Worm (Caenorhabditis elegans) whole organism, early embryonic: Measurements from ENCODE around the gene acl-9.

Source experiments
- aly-1 ChIP-seq: sonication (generic microtip); optimal IDR thresholded peaks from 2 replicates; lab custom pipeline; 2016; ENCODE audit warnings: missing genetic modification characterization, missing compliant biosample characterization
- ama-1 ChIP-seq: fragments of 150-350 bp; optimal IDR thresholded peaks from 2 replicates; lab custom pipeline; 2014
- ceh-13 ChIP-seq: fragments of 200-800 bp; sonication (Bioruptor generic); optimal IDR thresholded peaks from 2 replicates; lab custom pipeline; 2018; ENCODE audit warnings: mild to moderate bottlenecking, missing genetic modification characterization, missing compliant biosample characterization
- ceh-36 ChIP-seq: sonication (generic microtip); optimal IDR thresholded peaks from 2 replicates; lab custom pipeline; 2016; ENCODE audit warnings: missing genetic modification characterization, inconsistent platforms, missing compliant biosample characterization
- hmbx-1 ChIP-seq: sonication (generic microtip); optimal IDR thresholded peaks from 2 replicates; lab custom pipeline; 2016; ENCODE audit warnings: mild to moderate bottlenecking, missing genetic modification characterization, missing compliant biosample characterization
- hmg-4 ChIP-seq: fragments of 200-800 bp; sonication (Bioruptor generic); optimal IDR thresholded peaks from 2 replicates; lab custom pipeline; 2018; ENCODE audit warnings: mild to moderate bottlenecking, missing genetic modification characterization, missing compliant biosample characterization
- hnd-1 ChIP-seq: sonication (generic microtip); optimal IDR thresholded peaks from 2 replicates; lab custom pipeline; 2016; ENCODE audit warnings: missing genetic modification characterization, missing compliant biosample characterization
- pes-1 ChIP-seq: fragments of 200-800 bp; sonication (Bioruptor generic); IDR thresholded peaks from 2 replicates; pipeline ENCODE4 v1.3.6; 2022; ENCODE audit warnings: missing genetic modification reagents, missing genetic modification characterization, missing compliant biosample characterization
- scrt-1 ChIP-seq: fragments of 200-800 bp; sonication (Bioruptor generic); IDR thresholded peaks from 2 replicates; pipeline ENCODE4 v1.3.6; 2022; ENCODE audit warnings: missing genetic modification characterization, missing compliant biosample characterization
- sea-1 ChIP-seq: fragments of 200-800 bp; sonication (Bioruptor generic); conservative IDR thresholded peaks from 2 replicates; pipeline ENCODE4 v1.3.6; 2022; ENCODE audit warnings: missing genetic modification characterization, missing compliant biosample characterization

DNA sequence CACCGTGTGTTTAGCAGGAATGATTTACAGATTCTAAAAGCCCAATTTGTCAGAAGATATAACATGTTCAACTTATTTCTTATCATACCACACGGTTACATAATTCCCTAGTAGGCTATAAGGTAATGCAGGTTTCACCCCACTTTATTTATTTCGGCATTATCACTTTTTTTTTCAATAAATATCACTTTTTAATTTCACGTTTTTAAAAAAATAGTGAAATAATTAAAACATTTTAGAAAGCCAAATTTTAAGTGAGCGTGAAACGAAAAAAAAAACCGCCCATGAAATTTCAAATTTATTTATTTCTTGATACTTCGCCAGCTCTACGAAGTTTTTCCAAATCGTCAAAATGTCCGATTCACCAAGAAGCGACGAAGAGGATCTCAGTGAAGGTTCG, 4.7 kb upstream of the acl-9 start, which contains the start of gene fbxa-196:
- no peak for TF ChIP-seq ama-1
- no peak for TF ChIP-seq aly-1 (tag; lab: Kevin White, UChicago)
- TF ChIP-seq ceh-13 (GFP tag; lab: Kevin White, UChicago): no peak
- no peak for TF ChIP-seq pes-1 (GFP tag; lab: Robert Waterston, UW)
- no peak for TF ChIP-seq hmbx-1 (tag; lab: Kevin White, UChicago)
- no peak for TF ChIP-seq sea-1
- TF ChIP-seq scrt-1: no peak
- TF ChIP-seq ceh-36 (tag; lab: Kevin White, UChicago): no peak
- no peak for TF ChIP-seq hnd-1 (tag; lab: Kevin White, UChicago)
- TF ChIP-seq hmg-4 (GFP tag; lab: Kevin White, UChicago): no peak
